Fruit fly (Drosophila melanogaster) whole organism, embryonic: Measurements from ENCODE around the gene CG34149.

Experiments used
- Blimp-1 ChIP-seq: fragments of 200-800 bp; sonication (Bioruptor generic); optimal IDR thresholded peaks from 3 replicates; lab custom pipeline; 2018; ENCODE audit warnings: missing biosample characterization, missing genetic modification characterization, mild to moderate bottlenecking, moderate library complexity, missing genetic modification reagents
- CG11247 ChIP-seq: fragments of 200-800 bp; sonication (Bioruptor generic); IDR thresholded peaks from 2 replicates; pipeline ENCODE4 v1.3.6; 2022; ENCODE audit warnings: missing biosample characterization, missing genetic modification characterization
- CG13424 ChIP-seq: fragments of 200-800 bp; sonication (Bioruptor generic); optimal IDR thresholded peaks from 2 replicates; lab custom pipeline; 2019; ENCODE audit warnings: missing biosample characterization, mild to moderate bottlenecking, missing genetic modification characterization, moderate library complexity
- CG32532 ChIP-seq: fragments of 200-800 bp; sonication (Bioruptor generic); IDR thresholded peaks from 2 replicates; pipeline ENCODE4 v1.3.6; 2022; ENCODE audit warnings: missing biosample characterization, missing genetic modification characterization
- CG9817 ChIP-seq: fragments of 200-800 bp; sonication (Bioruptor generic); optimal IDR thresholded peaks from 2 replicates; lab custom pipeline; 2018; ENCODE audit warnings: missing biosample characterization, mild to moderate bottlenecking, missing genetic modification characterization, moderate library complexity
- Mrtf ChIP-seq: fragments of 200-800 bp; sonication (Bioruptor generic); IDR thresholded peaks from 3 replicates; pipeline ENCODE4 v1.3.6; 2022; ENCODE audit warnings: missing biosample characterization, missing genetic modification characterization
- NFAT ChIP-seq: fragments of 200-800 bp; sonication (Bioruptor generic); IDR thresholded peaks from 2 replicates; pipeline ENCODE4 v1.3.6; 2022; ENCODE audit warnings: missing biosample characterization, missing genetic modification characterization
- chm ChIP-seq: fragments of 200-800 bp; sonication (Bioruptor generic); IDR thresholded peaks from 2 replicates; pipeline ENCODE4 v1.3.6; 2022; ENCODE audit warnings: missing biosample characterization, missing genetic modification characterization
- da ChIP-seq: fragments of 200-800 bp; sonication (Bioruptor generic); optimal IDR thresholded peaks from 2 replicates; lab custom pipeline; 2016; ENCODE audit warnings: missing biosample characterization, missing genetic modification characterization
- dmrt99B ChIP-seq: fragments of 200-800 bp; sonication (Bioruptor generic); optimal IDR thresholded peaks from 2 replicates; lab custom pipeline; 2018; ENCODE audit warnings: missing biosample characterization, mild to moderate bottlenecking, missing genetic modification characterization, moderate library complexity
- otp ChIP-seq: fragments of 200-800 bp; sonication (Bioruptor generic); IDR thresholded peaks from 3 replicates; pipeline ENCODE4, ENCODE4 v1.3.6; 2022; ENCODE audit warnings: missing biosample characterization, missing genetic modification characterization
- tio ChIP-seq: fragments of 200-800 bp; sonication (Bioruptor generic); optimal IDR thresholded peaks from 2 replicates; lab custom pipeline; 2017; ENCODE audit warnings: missing biosample characterization, missing genetic modification characterization, inconsistent platforms
- usp ChIP-seq: fragments of >200 bp; optimal IDR thresholded peaks from 2 replicates; lab custom pipeline; 2017; ENCODE audit warnings: missing biosample characterization, missing genetic modification characterization

dm6 chr3R:22420911-22421310, 41.0 kb downstream of the CG34149 start, which contains the start of the genes Nop56 and mats:
- TF ChIP-seq otp (GFP tag; lab: Robert Waterston, UW) (no peak), usp (no peak), CG32532 (GFP tag; lab: Robert Waterston, UW) (no peak), CG13424 (peak; percentile 4), CG9817 (tag; lab: Kevin White, UChicago) (no peak), dmrt99B (tag; lab: Kevin White, UChicago) (no peak), Mrtf (no peak), chm (GFP tag; lab: Robert Waterston, UW) (no peak), da (GFP tag; lab: Kevin White, UChicago) (no peak), NFAT (GFP tag; lab: Robert Waterston, UW) (peak; percentile 13; the same call in 1 of the 2 replicates), tio (GFP tag; lab: Kevin White, UChicago) (no peak), CG11247 (GFP tag; lab: Robert Waterston, UW) (no peak), Blimp-1 (no peak)
